Worm (Caenorhabditis elegans): ENCODE results near the gene C27H6.9.

DNA sequence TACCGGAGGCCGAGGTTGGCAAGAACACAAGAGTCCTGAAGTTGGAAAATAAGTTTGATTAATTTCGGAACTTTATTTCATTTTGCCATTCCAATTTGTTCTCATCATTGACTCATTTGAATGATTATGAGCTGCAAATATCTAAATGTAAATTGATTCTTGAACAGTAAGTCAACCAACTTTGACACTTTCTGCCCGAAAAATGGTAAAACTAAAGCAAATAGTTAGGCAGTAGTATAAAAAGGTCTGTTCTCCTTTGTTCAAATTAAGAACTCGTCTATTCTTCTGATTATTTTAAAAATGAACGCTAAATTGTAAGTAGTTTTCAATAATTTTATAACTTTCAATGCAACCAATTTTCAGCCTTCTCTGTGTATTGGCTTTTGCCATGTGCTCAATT lies 39.6 kb upstream of the C27H6.9 start, which contains the start of gene fipr-12:
- no peak for TF ChIP-seq hlh-1 (tag; optimal IDR thresholded peaks at IDR 0.05)
- TF ChIP-seq ces-1 (GFP tag; optimal IDR thresholded peaks at IDR 0.05): no peak
- no peak for TF ChIP-seq nhr-237 (tag; optimal IDR thresholded peaks at IDR 0.05)
- TF ChIP-seq snpc-4 (tag; optimal IDR thresholded peaks at IDR 0.05): no peak
